Fruit fly (Drosophila melanogaster) whole organism, embryonic: Measurements from ENCODE around the gene Tim9b.

Experiments
- ATbp ChIP-seq: fragments of 200-800 bp; sonication (Bioruptor generic); optimal IDR thresholded peaks from 2 replicates; lab custom pipeline; 2017; ENCODE audit warnings: missing biosample characterization, mild to moderate bottlenecking, missing genetic modification characterization, missing genetic modification reagents
- Antp ChIP-seq: fragments of 200-800 bp; sonication (Bioruptor generic); optimal IDR thresholded peaks from 3 replicates; lab custom pipeline; 2016; ENCODE audit warnings: missing biosample characterization, missing genetic modification characterization
- Atf3 ChIP-seq: fragments of 200-800 bp; sonication (Bioruptor generic); optimal IDR thresholded peaks from 3 replicates; lab custom pipeline; 2016; ENCODE audit warnings: missing biosample characterization, missing genetic modification characterization
- CG10543 ChIP-seq: fragments of 200-800 bp; sonication (Bioruptor generic); optimal IDR thresholded peaks from 3 replicates; lab custom pipeline; 2017; ENCODE audit warnings: missing biosample characterization, mild to moderate bottlenecking, missing genetic modification characterization, moderate library complexity
- CG11456 ChIP-seq: fragments of 200-800 bp; sonication (Bioruptor generic); IDR thresholded peaks from 3 replicates; pipeline ENCODE4 v1.3.6; 2022; ENCODE audit warnings: missing biosample characterization, missing genetic modification characterization
- CG11695 ChIP-seq: fragments of 200-800 bp; sonication (Bioruptor generic); IDR thresholded peaks from 3 replicates; pipeline ENCODE4 v1.3.6; 2022; ENCODE audit warnings: missing biosample characterization, missing genetic modification characterization
- CG1233 ChIP-seq: fragments of 200-800 bp; sonication (Bioruptor generic); optimal IDR thresholded peaks from 4 replicates; lab custom pipeline; 2018; ENCODE audit warnings: missing biosample characterization, mild to moderate bottlenecking, missing genetic modification characterization
- CG14710 ChIP-seq: fragments of 200-800 bp; sonication (Bioruptor generic); optimal IDR thresholded peaks from 3 replicates; lab custom pipeline; 2019; ENCODE audit warnings: missing biosample characterization, mild to moderate bottlenecking, missing genetic modification characterization, moderate library complexity
- CG14965 ChIP-seq: fragments of 200-800 bp; sonication (Bioruptor generic); optimal IDR thresholded peaks from 2 replicates; lab custom pipeline; 2016; ENCODE audit warnings: missing biosample characterization, missing genetic modification characterization, borderline replicate concordance
- CG15073 ChIP-seq: fragments of 200-800 bp; sonication (Bioruptor generic); optimal IDR thresholded peaks from 2 replicates; lab custom pipeline; 2016; ENCODE audit warnings: missing biosample characterization, missing genetic modification characterization
- CG15696 ChIP-seq: fragments of 200-800 bp; sonication (Bioruptor generic); optimal IDR thresholded peaks from 2 replicates; lab custom pipeline; 2019; ENCODE audit warnings: missing biosample characterization, mild to moderate bottlenecking, missing genetic modification characterization, moderate library complexity
- CG17912 ChIP-seq: fragments of 200-800 bp; sonication (Bioruptor generic); optimal IDR thresholded peaks from 2 replicates; lab custom pipeline; 2018; ENCODE audit warnings: missing biosample characterization, mild to moderate bottlenecking, missing genetic modification characterization
- CG30403 ChIP-seq: fragments of 200-800 bp; sonication (Bioruptor generic); optimal IDR thresholded peaks from 3 replicates; lab custom pipeline; 2016; ENCODE audit warnings: missing biosample characterization, missing genetic modification characterization
- CG33557 ChIP-seq: fragments of 200-800 bp; sonication (Bioruptor generic); optimal IDR thresholded peaks from 2 replicates; lab custom pipeline; 2019; ENCODE audit warnings: missing biosample characterization, mild to moderate bottlenecking, missing genetic modification characterization, moderate library complexity
- CG4328 ChIP-seq: fragments of 200-800 bp; sonication (Bioruptor generic); optimal IDR thresholded peaks from 3 replicates; lab custom pipeline; 2017; ENCODE audit warnings: missing biosample characterization, missing genetic modification reagents, missing genetic modification characterization
- CG4404 ChIP-seq: fragments of 200-800 bp; sonication (Bioruptor generic); IDR thresholded peaks from 2 replicates; pipeline ENCODE4 v1.3.6; 2022; ENCODE audit warnings: missing biosample characterization, missing genetic modification characterization
- CG5180 ChIP-seq: fragments of 200-800 bp; sonication (Bioruptor generic); optimal IDR thresholded peaks from 3 replicates; lab custom pipeline; 2017; ENCODE audit warnings: missing biosample characterization, missing genetic modification characterization, mild to moderate bottlenecking, moderate library complexity, missing genetic modification reagents
- CG6175 ChIP-seq: fragments of 200-800 bp; sonication (Bioruptor generic); IDR thresholded peaks from 3 replicates; pipeline ENCODE4 v1.3.6; 2022; ENCODE audit warnings: missing biosample characterization, missing genetic modification characterization
- CG6272 ChIP-seq: fragments of 200-800 bp; sonication (Bioruptor generic); IDR thresholded peaks from 2 replicates; pipeline ENCODE4 v1.3.6; 2022; ENCODE audit warnings: missing biosample characterization, missing genetic modification characterization
- CG6689 ChIP-seq: fragments of 200-800 bp; sonication (Bioruptor generic); IDR thresholded peaks from 2 replicates; pipeline ENCODE4 v1.3.6; 2022; ENCODE audit warnings: missing biosample characterization, missing genetic modification characterization
- CG6791 ChIP-seq: fragments of 200-800 bp; sonication (Bioruptor generic); IDR thresholded peaks from 3 replicates; pipeline ENCODE4 v1.3.6; 2022; ENCODE audit warnings: missing biosample characterization, missing genetic modification characterization; ENCODE audit not compliant: partially characterized antibody
- CG8089 ChIP-seq: fragments of 200-800 bp; sonication (Bioruptor generic); optimal IDR thresholded peaks from 3 replicates; lab custom pipeline; 2016; ENCODE audit warnings: missing biosample characterization, missing genetic modification characterization
- CTCF ChIP-seq: fragments of 200-800 bp; sonication (Bioruptor generic); optimal IDR thresholded peaks from 2 replicates; lab custom pipeline; 2017; ENCODE audit warnings: missing biosample characterization, mild to moderate bottlenecking, missing genetic modification characterization, moderate library complexity
- Camta ChIP-seq: fragments of 200-800 bp; sonication (Bioruptor generic); optimal IDR thresholded peaks from 2 replicates; lab custom pipeline; 2016; ENCODE audit warnings: missing biosample characterization, missing genetic modification characterization
- HHEX ChIP-seq: fragments of 200-800 bp; sonication (Bioruptor generic); optimal IDR thresholded peaks from 3 replicates; lab custom pipeline; 2017; ENCODE audit warnings: missing biosample characterization, mild to moderate bottlenecking, missing genetic modification characterization, missing genetic modification reagents
- Hand ChIP-seq: fragments of 200-800 bp; sonication (Bioruptor generic); optimal IDR thresholded peaks from 2 replicates; lab custom pipeline; 2017; ENCODE audit warnings: mild to moderate bottlenecking, missing biosample characterization, missing genetic modification reagents, missing genetic modification characterization
- HmgZ ChIP-seq: fragments of 200-800 bp; sonication (Bioruptor generic); optimal IDR thresholded peaks from 2 replicates; lab custom pipeline; 2018; ENCODE audit warnings: missing biosample characterization, mild to moderate bottlenecking, missing genetic modification characterization
- NK7.1 ChIP-seq: fragments of 200-800 bp; sonication (Bioruptor generic); optimal IDR thresholded peaks from 3 replicates; lab custom pipeline; 2016; ENCODE audit warnings: missing biosample characterization, missing genetic modification characterization
- Ravus ChIP-seq: fragments of 200-800 bp; sonication (Bioruptor generic); IDR thresholded peaks from 2 replicates; pipeline ENCODE4 v1.3.6; 2022; ENCODE audit warnings: missing biosample characterization, missing genetic modification characterization
- Sry-β ChIP-seq: fragments of 200-800 bp; sonication (Bioruptor generic); optimal IDR thresholded peaks from 2 replicates; lab custom pipeline; 2018; ENCODE audit warnings: missing biosample characterization, mild to moderate bottlenecking, missing genetic modification characterization, moderate library complexity
- Ssrp ChIP-seq: fragments of 200-800 bp; sonication (Bioruptor generic); optimal IDR thresholded peaks from 2 replicates; lab custom pipeline; 2018; ENCODE audit warnings: missing biosample characterization, mild to moderate bottlenecking, missing genetic modification characterization, moderate library complexity
- amos ChIP-seq: fragments of 200-800 bp; sonication (Bioruptor generic); IDR thresholded peaks from 2 replicates; pipeline ENCODE4 v1.3.6; 2022; ENCODE audit warnings: missing biosample characterization, missing genetic modification characterization; ENCODE audit not compliant: partially characterized antibody
- cad ChIP-seq: fragments of >200 bp; optimal IDR thresholded peaks from 2 replicates; lab custom pipeline; 2017; ENCODE audit warnings: missing biosample characterization, missing genetic modification characterization
- cg ChIP-seq: fragments of 200-800 bp; sonication (Bioruptor generic); optimal IDR thresholded peaks from 3 replicates; lab custom pipeline; 2019; ENCODE audit warnings: missing biosample characterization, mild to moderate bottlenecking, missing genetic modification characterization, moderate library complexity
- crp ChIP-seq, 2 experiments: fragments of 200-800 bp; sonication (Bioruptor generic); optimal IDR thresholded peaks; 2 replicates in 1 of 2; 3 replicates in 1 of 2; lab custom pipeline; 2017; ENCODE audit warnings: missing biosample characterization in 2 of 2, missing genetic modification characterization in 2 of 2, mild to moderate bottlenecking in 1 of 2, moderate library complexity in 1 of 2
- dm ChIP-seq: fragments of 200-800 bp; sonication (Bioruptor generic); optimal IDR thresholded peaks from 3 replicates; lab custom pipeline; 2016; ENCODE audit warnings: missing biosample characterization, missing genetic modification characterization
- dmrt99B ChIP-seq: fragments of 200-800 bp; sonication (Bioruptor generic); optimal IDR thresholded peaks from 2 replicates; lab custom pipeline; 2018; ENCODE audit warnings: missing biosample characterization, mild to moderate bottlenecking, missing genetic modification characterization, moderate library complexity
- grau ChIP-seq: fragments of 200-800 bp; optimal IDR thresholded peaks from 3 replicates; lab custom pipeline; 2019; ENCODE audit warnings: missing biosample characterization, mild to moderate bottlenecking, missing genetic modification characterization, moderate library complexity
- h ChIP-seq: fragments of >200 bp; optimal IDR thresholded peaks from 2 replicates; lab custom pipeline; 2017
- hkb ChIP-seq, 2 experiments: fragments of 200-800 bp in 1 of 2; fragments of >200 bp in 1 of 2; sonication (Bioruptor generic) in 1 of 2; IDR thresholded peaks in 1 of 2; optimal IDR thresholded peaks in 1 of 2; 2 replicates each; pipeline versions ENCODE4 v1.3.6 to Lab custom; 2017 to 2022; ENCODE audit warnings: missing biosample characterization in 1 of 2, missing genetic modification characterization in 1 of 2
- kni ChIP-seq: fragments of 200-800 bp; sonication (Bioruptor generic); optimal IDR thresholded peaks from 3 replicates; lab custom pipeline; 2017; ENCODE audit warnings: mild to moderate bottlenecking, missing biosample characterization, missing genetic modification reagents, missing genetic modification characterization
- lola ChIP-seq, 3 experiments: fragments of >200 bp in 2 of 3; fragments of 200-800 bp in 1 of 3; sonication (Bioruptor generic) in 1 of 3; optimal IDR thresholded peaks; 2 replicates each; lab custom pipeline; 2017 to 2019; ENCODE audit warnings: missing biosample characterization in 3 of 3, missing genetic modification characterization in 3 of 3, mild to moderate bottlenecking in 1 of 3, moderate library complexity in 1 of 3
- mld ChIP-seq: fragments of 200-800 bp; sonication (Bioruptor generic); IDR thresholded peaks from 3 replicates; pipeline ENCODE4 v1.3.6; 2022; ENCODE audit warnings: missing biosample characterization, missing genetic modification characterization; ENCODE audit not compliant: partially characterized antibody
- pb ChIP-seq: fragments of 200-800 bp; sonication (Bioruptor generic); optimal IDR thresholded peaks from 3 replicates; lab custom pipeline; 2016; ENCODE audit warnings: missing biosample characterization, missing genetic modification characterization
- sens-2 ChIP-seq: fragments of 200-800 bp; sonication (Bioruptor generic); IDR thresholded peaks from 2 replicates; pipeline ENCODE4 v1.3.6; 2022; ENCODE audit warnings: missing biosample characterization, missing genetic modification characterization
- so ChIP-seq: fragments of 200-800 bp; sonication (Bioruptor generic); IDR thresholded peaks from 3 replicates; pipeline ENCODE4 v1.3.6; 2022; ENCODE audit warnings: missing biosample characterization, missing genetic modification characterization
- tio ChIP-seq: fragments of 200-800 bp; sonication (Bioruptor generic); optimal IDR thresholded peaks from 2 replicates; lab custom pipeline; 2017; ENCODE audit warnings: missing biosample characterization, missing genetic modification characterization, inconsistent platforms
- unc-4 ChIP-seq: fragments of 200-800 bp; sonication (Bioruptor generic); IDR thresholded peaks from 2 replicates; pipeline ENCODE4 v1.3.6; 2022; ENCODE audit warnings: missing biosample characterization, missing genetic modification characterization; ENCODE audit not compliant: partially characterized antibody
- vnd ChIP-seq: fragments of 200-800 bp; sonication (Bioruptor generic); IDR thresholded peaks from 3 replicates; pipeline ENCODE4 v1.3.6; 2022; ENCODE audit warnings: missing biosample characterization, missing genetic modification characterization; ENCODE audit not compliant: partially characterized antibody

The Tim9b gene

dm6 chrX:19642819-19643504 lies 24.6 kb upstream of the Tim9b start, which contains the start of the genes CG12237 and Sec61gamma (continued):
- peak; percentile 36 for TF ChIP-seq cg (GFP tag; lab: Kevin White, UChicago)
- TF ChIP-seq Ssrp (tag; lab: Kevin White, UChicago): no peak
- TF ChIP-seq CG5180 (GFP tag; lab: Kevin White, UChicago): no peak
- no peak for TF ChIP-seq tio
- no peak for TF ChIP-seq Hand (GFP tag; lab: Kevin White, UChicago)
- no peak for TF ChIP-seq CG6689
- no peak for TF ChIP-seq CG8089 (GFP tag; lab: Kevin White, UChicago)
- no peak for TF ChIP-seq CG14965 (GFP tag; lab: Kevin White, UChicago)
- TF ChIP-seq ATbp (GFP tag; lab: Kevin White, UChicago): no peak
- no peak for TF ChIP-seq CG17912
- TF ChIP-seq cad (GFP tag; lab: Kevin White, UChicago): no peak
- no peak for TF ChIP-seq vnd (GFP tag; lab: Robert Waterston, UW)
- no peak for TF ChIP-seq CG15696 (tag; lab: Kevin White, UChicago)
- no peak for TF ChIP-seq mld
- peak; percentile 62; the same call in 1 of the 3 replicates for TF ChIP-seq CG11456 (GFP tag; lab: Robert Waterston, UW)
- no peak for TF ChIP-seq Atf3
- TF ChIP-seq hkb (optimal IDR thresholded peaks at IDR 0.05; lab: Kevin White, UChicago): no peak
- no peak for TF ChIP-seq hkb (GFP tag; IDR thresholded peaks at IDR 0.05; lab: Robert Waterston, UW)
- no peak for TF ChIP-seq CG33557 (GFP tag; lab: Kevin White, UChicago)
- TF ChIP-seq CG6791 (GFP tag; lab: Robert Waterston, UW): 0 out of 3 replicates have a peak, but pooled peaks have one; percentile 22
- TF ChIP-seq so: 0 out of 3 replicates have a peak, but pooled peaks have one; percentile 44
- TF ChIP-seq dmrt99B (tag; lab: Kevin White, UChicago): no peak
- TF ChIP-seq CG4328 (GFP tag; lab: Kevin White, UChicago): no peak
- peak; percentile 28 for TF ChIP-seq grau
- no peak for TF ChIP-seq NK7.1 (GFP tag; lab: Kevin White, UChicago)
- TF ChIP-seq dm: peak; percentile 53
- peak; percentile 60 for TF ChIP-seq CG14710 (tag; lab: Kevin White, UChicago)
- no peak for TF ChIP-seq CG15073 (GFP tag; lab: Kevin White, UChicago)
- TF ChIP-seq pb: no peak
- peak; percentile 75 for TF ChIP-seq HmgZ (tag; lab: Kevin White, UChicago)
- TF ChIP-seq Ravus: no peak
- no peak for TF ChIP-seq unc-4
- no peak for TF ChIP-seq CG6272 (GFP tag; lab: Robert Waterston, UW)
- TF ChIP-seq HHEX (GFP tag; lab: Kevin White, UChicago): peak; percentile 11
- TF ChIP-seq kni (GFP tag; lab: Kevin White, UChicago): no peak
- no peak for TF ChIP-seq h (lab: Kevin White, UChicago)
- 0 out of 3 replicates have a peak, but pooled peaks have one; percentile 7 for TF ChIP-seq CG6175 (GFP tag; lab: Robert Waterston, UW)
- peak in 1 of 2 experiments; percentile 36 for TF ChIP-seq crp (GFP tag; optimal IDR thresholded peaks at IDR 0.05; lab: Kevin White, UChicago)
- no peak for TF ChIP-seq CG1233
- no peak for TF ChIP-seq Camta
- no peak for TF ChIP-seq CG4404 (GFP tag; lab: Robert Waterston, UW)
- no peak for TF ChIP-seq CG10543 (GFP tag; lab: Kevin White, UChicago)
- TF ChIP-seq CTCF (GFP tag; lab: Kevin White, UChicago): no peak
- peak; percentile 50; the same call in 1 of the 2 replicates for TF ChIP-seq amos
- peak; percentile 96 for TF ChIP-seq Sry-β (GFP tag; lab: Kevin White, UChicago)
- TF ChIP-seq CG11695 (GFP tag; lab: Robert Waterston, UW): no peak
- TF ChIP-seq Antp (GFP tag; lab: Kevin White, UChicago): peak; percentile 28
- TF ChIP-seq lola (GFP tag; optimal IDR thresholded peaks at IDR 0.05; lab: Kevin White, UChicago): no peak
- no peak for TF ChIP-seq sens-2 (GFP tag; lab: Robert Waterston, UW)
- no peak for TF ChIP-seq CG30403
